Worm (Caenorhabditis elegans): Measurements from ENCODE around the gene oac-22.

- no peak for TF ChIP-seq nhr-77 (tag; optimal IDR thresholded peaks at IDR 0.05)
- no peak for TF ChIP-seq mab-5 (tag; optimal IDR thresholded peaks at IDR 0.05)
- no peak for TF ChIP-seq nhr-11 (tag; optimal IDR thresholded peaks at IDR 0.05)
- no peak for TF ChIP-seq aly-2 (tag; optimal IDR thresholded peaks at IDR 0.05)
- no peak for TF ChIP-seq mbf-1 (tag; optimal IDR thresholded peaks at IDR 0.05)
These were observed 14.5 kb downstream of the oac-22 start, which contains the start of gene srz-62 for ce11 chrIV:3899719-3900554.
